Fruit fly (Drosophila melanogaster): ENCODE results near the gene Rpp14a.

Gene Rpp14a

dm6 chr3R:30100325-30100975, 43.8 kb downstream of the Rpp14a start:
- TF ChIP-seq CTCF (optimal IDR thresholded peaks at IDR 0.05) (no peak), CG8478 (optimal IDR thresholded peaks at IDR 0.05) (no peak)

DNA sequence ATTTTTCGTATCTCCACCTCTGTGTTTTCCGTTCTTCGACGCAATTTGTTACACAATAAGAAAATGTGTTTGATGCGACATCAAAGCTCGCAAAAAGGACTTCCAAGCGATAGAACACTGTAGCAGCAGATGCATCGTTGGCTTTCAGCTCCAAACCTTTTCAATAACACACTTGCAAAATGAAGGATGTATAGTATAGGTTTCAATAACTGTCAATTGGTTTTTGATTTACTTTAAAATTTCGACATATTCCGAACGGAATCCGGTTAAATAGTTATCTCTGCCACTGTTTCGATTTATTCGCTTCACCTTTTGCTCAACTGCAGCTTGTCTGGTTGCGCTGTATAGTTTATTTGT, 44.3 kb downstream of the Rpp14a start:
- no peak for TF ChIP-seq CG8478 (optimal IDR thresholded peaks at IDR 0.05)
- TF ChIP-seq CTCF (optimal IDR thresholded peaks at IDR 0.05) = no peak

- TF ChIP-seq CTCF (optimal IDR thresholded peaks at IDR 0.05) (no peak), CG8478 (optimal IDR thresholded peaks at IDR 0.05) (no peak)
These were observed 44.8 kb downstream of the Rpp14a start for dm6 chr3R:30101389-30101935.

DNA sequence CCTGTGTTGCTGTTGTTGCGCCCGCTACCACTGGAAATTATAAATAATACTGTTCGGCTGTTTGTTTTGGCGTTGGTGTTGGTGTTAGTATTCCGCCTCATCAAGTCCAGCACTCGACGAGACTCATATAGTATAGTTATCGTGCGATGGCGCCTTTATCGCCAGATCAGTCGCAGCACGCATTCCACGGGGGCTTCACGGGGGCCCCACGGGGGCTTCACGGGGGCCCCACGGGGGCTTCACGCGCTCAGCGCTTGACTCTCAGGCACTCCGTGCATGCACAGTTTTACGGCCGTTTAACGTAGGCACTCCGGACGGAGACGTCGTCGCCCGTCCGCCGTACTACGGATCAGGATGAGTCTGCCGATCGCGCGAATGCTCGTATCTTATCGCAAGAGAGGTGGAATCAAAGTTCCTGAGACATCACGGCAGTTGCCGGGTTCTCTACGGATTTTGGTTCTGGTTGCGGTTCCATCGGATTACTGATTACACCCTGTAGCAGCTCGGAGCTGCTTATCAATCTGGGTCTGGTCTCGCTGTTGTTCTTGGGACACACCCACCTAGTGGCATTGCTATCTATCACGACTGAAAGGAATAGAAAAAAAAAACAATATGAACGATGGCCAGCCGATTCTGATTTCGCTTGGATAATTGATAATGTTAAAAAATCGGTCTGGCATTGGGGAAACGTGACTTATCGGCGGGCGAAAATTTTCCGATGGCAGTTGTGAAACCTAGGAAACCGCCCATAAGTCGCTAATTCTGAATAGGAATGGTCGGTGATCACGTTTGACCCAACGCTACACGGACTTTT, 46.4 kb downstream of the Rpp14a start:
- TF ChIP-seq CTCF (optimal IDR thresholded peaks at IDR 0.05) (no peak), CG8478 (optimal IDR thresholded peaks at IDR 0.05) (no peak)

DNA sequence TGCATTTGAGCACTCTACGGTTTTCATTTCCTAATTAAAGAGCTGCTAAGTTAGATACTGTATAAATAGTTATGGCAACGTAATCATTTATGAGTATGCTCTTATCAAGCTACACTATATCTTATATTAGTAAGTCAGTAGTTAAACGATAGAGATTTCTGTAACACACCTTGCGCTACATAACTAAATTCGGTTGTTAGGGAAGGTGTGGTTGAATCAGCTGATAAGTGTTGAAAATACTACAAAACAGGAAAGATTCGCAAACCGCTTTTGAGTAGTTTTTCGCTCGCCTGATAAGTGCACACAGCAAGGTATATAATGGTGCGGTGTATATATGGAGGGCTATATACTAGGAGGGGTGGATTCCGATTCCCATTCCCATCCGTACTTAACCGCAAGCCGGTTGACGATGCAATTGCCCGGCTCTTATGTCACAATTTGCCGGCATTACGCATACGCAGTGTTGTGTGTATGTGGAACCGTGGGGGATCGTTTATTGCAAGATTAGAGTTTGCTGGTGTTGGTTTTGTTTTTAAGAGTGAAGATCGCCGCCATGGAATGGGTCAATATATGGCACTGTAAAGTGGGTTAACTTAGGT, 48.4 kb downstream of the Rpp14a start:
- TF ChIP-seq CTCF (optimal IDR thresholded peaks at IDR 0.05) (no peak), CG8478 (optimal IDR thresholded peaks at IDR 0.05) (no peak)

- TF ChIP-seq CTCF (optimal IDR thresholded peaks at IDR 0.05) (no peak), CG8478 (optimal IDR thresholded peaks at IDR 0.05) (no peak)
These were observed 49.1 kb downstream of the Rpp14a start for dm6 chr3R:30105808-30106207.

dm6 chr3R:30106562-30106961, 49.9 kb downstream of the Rpp14a start:
- TF ChIP-seq CTCF (optimal IDR thresholded peaks at IDR 0.05) (no peak), CG8478 (optimal IDR thresholded peaks at IDR 0.05) (no peak)

- TF ChIP-seq CTCF (optimal IDR thresholded peaks at IDR 0.05) (no peak), CG8478 (optimal IDR thresholded peaks at IDR 0.05) (no peak)
These were observed 51.1 kb downstream of the Rpp14a start for dm6 chr3R:30107718-30108117.

All from S2 (cell line).